Fruit fly (Drosophila melanogaster) whole organism, prepupa: ENCODE data around the gene CG32284.

ENCODE experiments used
- Blimp-1 ChIP-seq: fragments of 200-800 bp; sonication (Bioruptor generic); optimal IDR thresholded peaks from 3 replicates; lab custom pipeline; 2017; ENCODE audit warnings: missing biosample characterization, missing genetic modification characterization, mild to moderate bottlenecking, moderate library complexity, missing genetic modification reagents
- CG10669 ChIP-seq: fragments of 200-800 bp; sonication (Bioruptor generic); optimal IDR thresholded peaks from 3 replicates; lab custom pipeline; 2018; ENCODE audit warnings: missing biosample characterization, mild to moderate bottlenecking, missing genetic modification characterization, moderate library complexity
- CG11902 ChIP-seq: fragments of 200-800 bp; sonication (Bioruptor generic); optimal IDR thresholded peaks from 3 replicates; lab custom pipeline; 2016; ENCODE audit warnings: missing biosample characterization, missing genetic modification characterization
- CG15336 ChIP-seq: fragments of 200-800 bp; sonication (Bioruptor generic); IDR thresholded peaks from 2 replicates; pipeline ENCODE4 v1.3.6; 2022; ENCODE audit warnings: missing biosample characterization, missing genetic modification characterization
- CG1621 ChIP-seq: fragments of 200-800 bp; sonication (Bioruptor generic); optimal IDR thresholded peaks from 3 replicates; lab custom pipeline; 2018; ENCODE audit warnings: missing biosample characterization, mild to moderate bottlenecking, missing genetic modification characterization
- CG16779 ChIP-seq: fragments of 200-800 bp; sonication (Bioruptor generic); optimal IDR thresholded peaks from 3 replicates; lab custom pipeline; 2017; ENCODE audit warnings: missing biosample characterization, mild to moderate bottlenecking, missing genetic modification characterization
- CG31627 ChIP-seq: fragments of 200-800 bp; sonication (Bioruptor generic); optimal IDR thresholded peaks from 3 replicates; lab custom pipeline; 2016; ENCODE audit warnings: missing biosample characterization, missing genetic modification characterization
- CG32006 ChIP-seq: fragments of 200-800 bp; sonication (Bioruptor generic); optimal IDR thresholded peaks from 3 replicates; lab custom pipeline; 2017; ENCODE audit warnings: missing biosample characterization, mild to moderate bottlenecking, missing genetic modification characterization
- CG34406 ChIP-seq: fragments of 200-800 bp; sonication (Bioruptor generic); optimal IDR thresholded peaks from 3 replicates; lab custom pipeline; 2016; ENCODE audit warnings: missing biosample characterization, missing genetic modification characterization
- CG3919 ChIP-seq: fragments of 200-800 bp; sonication (Bioruptor generic); optimal IDR thresholded peaks from 3 replicates; lab custom pipeline; 2016; ENCODE audit warnings: missing biosample characterization, missing genetic modification characterization
- CG4318 ChIP-seq: fragments of 200-800 bp; sonication (Bioruptor generic); optimal IDR thresholded peaks from 3 replicates; lab custom pipeline; 2017; ENCODE audit warnings: missing biosample characterization, mild to moderate bottlenecking, missing genetic modification characterization
- CG6163 ChIP-seq: fragments of 200-800 bp; sonication (Bioruptor generic); IDR thresholded peaks from 3 replicates; pipeline ENCODE4 v1.3.6; 2022; ENCODE audit warnings: missing biosample characterization, missing genetic modification characterization
- CG6276 ChIP-seq: fragments of 200-800 bp; sonication (Bioruptor generic); optimal IDR thresholded peaks from 2 replicates; lab custom pipeline; 2017; ENCODE audit warnings: missing biosample characterization, mild to moderate bottlenecking, missing genetic modification characterization
- CG6792 ChIP-seq: fragments of 200-800 bp; sonication (Bioruptor generic); optimal IDR thresholded peaks from 3 replicates; lab custom pipeline; 2016; ENCODE audit warnings: missing biosample characterization, missing genetic modification characterization
- CG6808 ChIP-seq: fragments of 200-800 bp; sonication (Bioruptor generic); optimal IDR thresholded peaks from 3 replicates; lab custom pipeline; 2017; ENCODE audit warnings: missing biosample characterization, missing genetic modification characterization, mild to moderate bottlenecking, moderate library complexity, missing genetic modification reagents
- CG6854 ChIP-seq: fragments of 200-800 bp; sonication (Bioruptor generic); optimal IDR thresholded peaks from 2 replicates; lab custom pipeline; 2017; ENCODE audit warnings: missing biosample characterization, mild to moderate bottlenecking, missing genetic modification characterization
- CG8119 ChIP-seq: fragments of 200-800 bp; sonication (Bioruptor generic); IDR thresholded peaks from 3 replicates; pipeline ENCODE4 v1.3.6; 2022; ENCODE audit warnings: missing biosample characterization, missing genetic modification characterization
- CG9139 ChIP-seq: fragments of 200-800 bp; sonication (Bioruptor generic); optimal IDR thresholded peaks from 3 replicates; lab custom pipeline; 2017; ENCODE audit warnings: missing biosample characterization, mild to moderate bottlenecking, missing genetic modification characterization
- Eip78C ChIP-seq: fragments of 200-800 bp; sonication (Bioruptor generic); peaks from one replicate; lab custom pipeline; 2016; ENCODE audit warnings: missing biosample characterization, missing genetic modification characterization
- Ets96B ChIP-seq: fragments of 200-800 bp; optimal IDR thresholded peaks from 2 replicates; lab custom pipeline; 2019; ENCODE audit warnings: missing biosample characterization, mild to moderate bottlenecking, missing genetic modification characterization, moderate library complexity
- Gug ChIP-seq: fragments of 200-800 bp; sonication (Bioruptor generic); IDR thresholded peaks from 2 replicates; pipeline ENCODE4 v1.3.6; 2022; ENCODE audit warnings: missing biosample characterization, missing genetic modification characterization
- Hr38 ChIP-seq: sonication (Bioruptor generic); optimal IDR thresholded peaks from 2 replicates; lab custom pipeline; 2016; ENCODE audit warnings: missing biosample characterization, missing genetic modification characterization
- Hr39 ChIP-seq: fragments of 200-800 bp; sonication (Bioruptor generic); optimal IDR thresholded peaks from 2 replicates; lab custom pipeline; 2016; ENCODE audit warnings: missing biosample characterization, missing genetic modification characterization
- Hr4 ChIP-seq: fragments of 200-800 bp; sonication (Bioruptor generic); optimal IDR thresholded peaks from 3 replicates; lab custom pipeline; 2016; ENCODE audit warnings: missing biosample characterization, missing genetic modification characterization
- Lpt ChIP-seq: fragments of 200-800 bp; sonication (Bioruptor generic); optimal IDR thresholded peaks from 3 replicates; lab custom pipeline; 2016; ENCODE audit warnings: missing biosample characterization, missing genetic modification characterization
- Met ChIP-seq: fragments of 200-800 bp; sonication (Bioruptor generic); optimal IDR thresholded peaks from 3 replicates; lab custom pipeline; 2016; ENCODE audit warnings: missing biosample characterization, missing genetic modification characterization
- OdsH ChIP-seq: fragments of 200-800 bp; sonication (Bioruptor generic); optimal IDR thresholded peaks from 3 replicates; lab custom pipeline; 2016; ENCODE audit warnings: missing biosample characterization, missing genetic modification characterization
- Sox102F ChIP-seq: fragments of 200-800 bp; sonication (Bioruptor generic); optimal IDR thresholded peaks from 2 replicates; lab custom pipeline; 2016; ENCODE audit warnings: missing biosample characterization, mild to moderate bottlenecking, missing genetic modification characterization
- Sox14 ChIP-seq: fragments of 200-800 bp; sonication (Bioruptor generic); optimal IDR thresholded peaks from 3 replicates; lab custom pipeline; 2016; ENCODE audit warnings: missing biosample characterization, missing genetic modification characterization
- Sox15 ChIP-seq: fragments of 200-800 bp; sonication (Bioruptor generic); optimal IDR thresholded peaks from 3 replicates; lab custom pipeline; 2016; ENCODE audit warnings: missing biosample characterization, missing genetic modification characterization
- acj6 ChIP-seq: fragments of 200-800 bp; sonication (Bioruptor generic); optimal IDR thresholded peaks from 3 replicates; lab custom pipeline; 2016; ENCODE audit warnings: missing biosample characterization, missing genetic modification characterization
- dac ChIP-seq: fragments of 200-800 bp; sonication (Bioruptor generic); optimal IDR thresholded peaks from 2 replicates; lab custom pipeline; 2017; ENCODE audit warnings: missing biosample characterization, mild to moderate bottlenecking, missing genetic modification characterization
- dsx ChIP-seq: fragments of 200-800 bp; optimal IDR thresholded peaks from 3 replicates; lab custom pipeline; 2019; ENCODE audit warnings: missing biosample characterization, mild to moderate bottlenecking, missing genetic modification characterization, moderate library complexity; ENCODE audit not compliant: poor library complexity, severe bottlenecking
- eg ChIP-seq: fragments of 200-800 bp; sonication (Bioruptor generic); IDR thresholded peaks from 3 replicates; pipeline ENCODE4 v1.3.6; 2022; ENCODE audit warnings: missing biosample characterization, missing genetic modification characterization
- esn ChIP-seq: fragments of 200-800 bp; sonication (Bioruptor generic); optimal IDR thresholded peaks from 2 replicates; lab custom pipeline; 2016; ENCODE audit warnings: missing biosample characterization, mild to moderate bottlenecking, missing genetic modification characterization, moderate library complexity
- fd59A ChIP-seq: fragments of 200-800 bp; sonication (Bioruptor generic); optimal IDR thresholded peaks from 2 replicates; lab custom pipeline; 2017; ENCODE audit warnings: missing biosample characterization, mild to moderate bottlenecking, missing genetic modification characterization, missing genetic modification reagents
- fd85E ChIP-seq: fragments of 200-800 bp; sonication (Bioruptor generic); optimal IDR thresholded peaks from 3 replicates; lab custom pipeline; 2016; ENCODE audit warnings: missing biosample characterization, missing genetic modification characterization
- lz ChIP-seq: fragments of 200-800 bp; sonication (Bioruptor generic); optimal IDR thresholded peaks from 3 replicates; lab custom pipeline; 2016; ENCODE audit warnings: missing biosample characterization, missing genetic modification characterization
- net ChIP-seq: fragments of 200-800 bp; sonication (Bioruptor generic); optimal IDR thresholded peaks from 3 replicates; lab custom pipeline; 2016; ENCODE audit warnings: missing biosample characterization, missing genetic modification characterization
- pdm3 ChIP-seq: fragments of 200-800 bp; sonication (Bioruptor generic); optimal IDR thresholded peaks from 3 replicates; lab custom pipeline; 2016; ENCODE audit warnings: missing biosample characterization, missing genetic modification characterization
- salr ChIP-seq, 2 experiments: fragments of 200-800 bp; sonication (Bioruptor generic); optimal IDR thresholded peaks; 3 replicates each; lab custom pipeline; 2016 to 2018; ENCODE audit warnings: missing biosample characterization in 2 of 2, missing genetic modification characterization in 2 of 2, mild to moderate bottlenecking in 1 of 2
- spab ChIP-seq: fragments of 200-800 bp; sonication (Bioruptor generic); optimal IDR thresholded peaks from 2 replicates; lab custom pipeline; 2017; ENCODE audit warnings: missing biosample characterization, mild to moderate bottlenecking, missing genetic modification characterization, missing genetic modification reagents
- ss ChIP-seq, 2 experiments: fragments of 200-800 bp; sonication (Bioruptor generic); optimal IDR thresholded peaks; 2 replicates in 1 of 2; 3 replicates in 1 of 2; lab custom pipeline; 2017 to 2018; ENCODE audit warnings: mild to moderate bottlenecking in 2 of 2, missing biosample characterization in 2 of 2, missing genetic modification characterization in 2 of 2, moderate library complexity in 1 of 2
- vri ChIP-seq: fragments of 200-800 bp; sonication (Bioruptor generic); optimal IDR thresholded peaks from 3 replicates; lab custom pipeline; 2016; ENCODE audit warnings: missing biosample characterization, mild to moderate bottlenecking, missing genetic modification characterization

The CG32284 gene

dm6 chr3L:3224740-3225719, 38.6 kb downstream of the CG32284 start, which contains the start of gene Larp4B:
Gene Larp4B, plus strand, starts transcription at chr3L:3224838.
- TF ChIP-seq CG3919 (no peak), Hr39 (GFP tag; lab: Kevin White, UChicago) (no peak), CG6854 (no peak), esn (GFP tag; lab: Kevin White, UChicago) (peak; percentile 40), CG11902 (GFP tag; lab: Kevin White, UChicago) (no peak), acj6 (no peak), CG31627 (peak; percentile 38), dac (GFP tag; lab: Kevin White, UChicago) (no peak), Sox14 (GFP tag; lab: Kevin White, UChicago) (peak; percentile 43), Blimp-1 (GFP tag; lab: Kevin White, UChicago) (peak; percentile 41), lz (peak; percentile 8), CG6276 (GFP tag; lab: Kevin White, UChicago) (no peak), Eip78C (GFP tag; lab: Kevin White, UChicago) (peak; percentile 75)

dm6 chr3L:3225769-3226457, 39.4 kb downstream of the CG32284 start:
- TF ChIP-seq CG31627 (no peak), CG6276 (GFP tag; lab: Kevin White, UChicago) (peak; percentile 59), CG6792 (peak; percentile 21), Eip78C (GFP tag; lab: Kevin White, UChicago) (no peak), Lpt (GFP tag; lab: Kevin White, UChicago) (no peak), CG10669 (GFP tag; lab: Kevin White, UChicago) (no peak), lz (no peak), spab (GFP tag; lab: Kevin White, UChicago) (no peak), Gug (GFP tag; lab: Robert Waterston, UW) (no peak), Sox102F (GFP tag; lab: Kevin White, UChicago) (no peak), CG11902 (GFP tag; lab: Kevin White, UChicago) (no peak), CG9139 (GFP tag; lab: Kevin White, UChicago) (peak; percentile 69), Ets96B (tag; lab: Kevin White, UChicago) (peak; percentile 57), CG4318 (no peak), pdm3 (no peak), Hr4 (GFP tag; lab: Kevin White, UChicago) (no peak), vri (peak; percentile 52), CG34406 (GFP tag; lab: Kevin White, UChicago) (peak; percentile 29), CG8119 (GFP tag; lab: Robert Waterston, UW) (peak; percentile 40; the same call in 2 of the 3 replicates), CG15336 (GFP tag; lab: Robert Waterston, UW) (peak; percentile 45), CG16779 (tag; lab: Kevin White, UChicago) (peak; percentile 82), fd85E (GFP tag; lab: Kevin White, UChicago) (no peak), salr (GFP tag; optimal IDR thresholded peaks at IDR 0.05; lab: Kevin White, UChicago) (peak in 1 of 2 experiments; percentile 27), fd59A (GFP tag; lab: Kevin White, UChicago) (no peak), Hr38 (GFP tag; lab: Kevin White, UChicago) (no peak), OdsH (GFP tag; lab: Kevin White, UChicago) (no peak), Met (GFP tag; lab: Kevin White, UChicago) (no peak), CG32006 (peak; percentile 37), CG6854 (no peak), CG6163 (GFP tag; lab: Robert Waterston, UW) (peak; percentile 34; the same call in 1 of the 3 replicates), esn (GFP tag; lab: Kevin White, UChicago) (peak; percentile 5), Hr39 (GFP tag; lab: Kevin White, UChicago) (no peak), eg (peak; percentile 59), dsx (GFP tag; lab: Kevin White, UChicago) (peak; percentile 62), Sox14 (GFP tag; lab: Kevin White, UChicago) (no peak), CG1621 (tag; lab: Kevin White, UChicago) (no peak), Sox15 (GFP tag; lab: Kevin White, UChicago) (no peak), net (GFP tag; lab: Kevin White, UChicago) (peak; percentile 41), CG6808 (no peak), ss (GFP tag; optimal IDR thresholded peaks at IDR 0.05; lab: Kevin White, UChicago) (peak in 1 of 2 experiments; percentile 79)
